Worm (Caenorhabditis elegans) whole organism, L2 larva: ENCODE measurements around the gene aaim-1.
A peak's percentile ranks its signal among the peaks of the same experiment; 100 is the strongest.

ENCODE experiments used
- C34F6.9 ChIP-seq: fragments of 150-350 bp; optimal IDR thresholded peaks from 2 replicates; lab custom pipeline; 2014; ENCODE audit warnings: missing biosample characterization, missing genetic modification characterization
- F13H6.1 ChIP-seq: sonication (generic microtip); optimal IDR thresholded peaks from 2 replicates; lab custom pipeline; 2016; ENCODE audit warnings: missing genetic modification characterization, missing compliant biosample characterization
- Y55F3AM.14 ChIP-seq: fragments of 200-800 bp; sonication (Bioruptor generic); optimal IDR thresholded peaks from 2 replicates; lab custom pipeline; 2018; ENCODE audit warnings: mild to moderate bottlenecking, missing genetic modification characterization, missing compliant biosample characterization
- alr-1 ChIP-seq: fragments of 150-350 bp; optimal IDR thresholded peaks from 2 replicates; lab custom pipeline; 2014; ENCODE audit warnings: missing biosample characterization, missing genetic modification characterization
- blmp-1 ChIP-seq: sonication (generic microtip); optimal IDR thresholded peaks from 2 replicates; lab custom pipeline; 2017; ENCODE audit warnings: missing genetic modification characterization, mild to moderate bottlenecking, missing compliant biosample characterization, antibody characterized with exemption, moderate library complexity; ENCODE audit not compliant: insufficient read depth
- ceh-82 ChIP-seq: fragments of 150-350 bp; optimal IDR thresholded peaks from 2 replicates; lab custom pipeline; 2014; ENCODE audit warnings: missing biosample characterization, missing genetic modification characterization
- crh-2 ChIP-seq: sonication (generic microtip); optimal IDR thresholded peaks from 2 replicates; lab custom pipeline; 2017; ENCODE audit warnings: missing biosample characterization, missing genetic modification characterization
- dmd-4 ChIP-seq: sonication (generic microtip); optimal IDR thresholded peaks from 2 replicates; lab custom pipeline; 2017; ENCODE audit warnings: missing biosample characterization, missing genetic modification characterization
- egl-27 ChIP-seq: sonication (generic microtip); optimal IDR thresholded peaks from 3 replicates; lab custom pipeline; 2017; ENCODE audit warnings: missing biosample characterization, missing genetic modification reagents, missing genetic modification characterization
- fos-1 ChIP-seq: fragments of 150-350 bp; optimal IDR thresholded peaks from 2 replicates; lab custom pipeline; 2014; ENCODE audit warnings: missing biosample characterization, missing genetic modification characterization
- gmeb-1 ChIP-seq: fragments of 150-350 bp; optimal IDR thresholded peaks from 2 replicates; lab custom pipeline; 2014; ENCODE audit warnings: missing biosample characterization, missing genetic modification characterization
- lin-39 ChIP-seq: fragments of 150-350 bp; optimal IDR thresholded peaks from 2 replicates; lab custom pipeline; 2014; ENCODE audit warnings: missing biosample characterization, missing genetic modification reagents, missing genetic modification characterization
- lsy-2 ChIP-seq, 2 experiments: fragments of 150-350 bp in 1 of 2; sonication (generic microtip) in 1 of 2; optimal IDR thresholded peaks; 2 replicates each; lab custom pipeline; 2014 to 2017; ENCODE audit warnings: missing biosample characterization in 2 of 2, missing genetic modification characterization in 2 of 2
- mab-5 ChIP-seq: fragments of 150-350 bp; optimal IDR thresholded peaks from 2 replicates; lab custom pipeline; 2014; ENCODE audit warnings: missing biosample characterization, missing genetic modification characterization
- mbf-1 ChIP-seq: sonication (generic microtip); optimal IDR thresholded peaks from 2 replicates; lab custom pipeline; 2017; ENCODE audit warnings: missing biosample characterization, missing genetic modification characterization
- mdl-1 ChIP-seq, 2 experiments: fragments of 150-350 bp in 1 of 2; sonication (generic microtip) in 1 of 2; optimal IDR thresholded peaks; 2 replicates each; lab custom pipeline; 2017; ENCODE audit warnings: missing biosample characterization in 2 of 2, missing genetic modification characterization in 2 of 2
- nhr-10 ChIP-seq: sonication (generic microtip); optimal IDR thresholded peaks from 2 replicates; lab custom pipeline; 2017; ENCODE audit warnings: missing biosample characterization, missing genetic modification characterization
- nhr-11 ChIP-seq: fragments of 150-350 bp; optimal IDR thresholded peaks from 2 replicates; lab custom pipeline; 2014; ENCODE audit warnings: missing biosample characterization, missing genetic modification characterization
- nhr-12 ChIP-seq: fragments of 150-350 bp; optimal IDR thresholded peaks from 2 replicates; lab custom pipeline; 2014; ENCODE audit warnings: missing biosample characterization, missing genetic modification characterization
- nhr-129 ChIP-seq: fragments of 150-350 bp; optimal IDR thresholded peaks from 2 replicates; lab custom pipeline; 2014; ENCODE audit warnings: missing biosample characterization, missing genetic modification characterization
- nhr-23 ChIP-seq: fragments of 150-350 bp; optimal IDR thresholded peaks from 2 replicates; lab custom pipeline; 2014; ENCODE audit warnings: missing biosample characterization, missing genetic modification reagents, missing genetic modification characterization
- nhr-237 ChIP-seq: fragments of 150-350 bp; optimal IDR thresholded peaks from 2 replicates; lab custom pipeline; 2014; ENCODE audit warnings: missing biosample characterization, missing genetic modification characterization
- nhr-25 ChIP-seq: fragments of 150-350 bp; sonication (generic microtip); optimal IDR thresholded peaks from 3 replicates; lab custom pipeline; 2014; ENCODE audit warnings: missing biosample characterization, missing genetic modification characterization
- nhr-6 ChIP-seq: fragments of 150-350 bp; optimal IDR thresholded peaks from 2 replicates; lab custom pipeline; 2014; ENCODE audit warnings: missing biosample characterization, missing genetic modification characterization
- nhr-77 ChIP-seq: fragments of 150-350 bp; optimal IDR thresholded peaks from 2 replicates; lab custom pipeline; 2014; ENCODE audit warnings: missing biosample characterization, missing genetic modification characterization
- peb-1 ChIP-seq: fragments of 150-350 bp; optimal IDR thresholded peaks from 2 replicates; lab custom pipeline; 2014; ENCODE audit warnings: missing biosample characterization, missing genetic modification characterization
- sma-3 ChIP-seq: sonication (generic microtip); optimal IDR thresholded peaks from 2 replicates; lab custom pipeline; 2016; ENCODE audit warnings: missing genetic modification reagents, missing genetic modification characterization, missing compliant biosample characterization
- sma-9 ChIP-seq, 2 experiments: fragments of 150-350 bp in 1 of 2; sonication (generic microtip) in 1 of 2; optimal IDR thresholded peaks; 2 replicates each; lab custom pipeline; 2014 to 2016; ENCODE audit warnings: missing genetic modification characterization in 2 of 2, mild to moderate bottlenecking in 1 of 2, missing biosample characterization in 1 of 2, missing compliant biosample characterization in 1 of 2, missing genetic modification reagents in 1 of 2, moderate library complexity in 1 of 2
- snpc-4 ChIP-seq: fragments of 150-350 bp; optimal IDR thresholded peaks from 2 replicates; lab custom pipeline; 2014; ENCODE audit warnings: missing biosample characterization, missing genetic modification characterization
- unc-39 ChIP-seq: fragments of 150-350 bp; optimal IDR thresholded peaks from 2 replicates; lab custom pipeline; 2014; ENCODE audit warnings: missing biosample characterization, missing genetic modification characterization
- unc-55 ChIP-seq: fragments of 150-350 bp; sonication (generic microtip); optimal IDR thresholded peaks from 3 replicates; lab custom pipeline; 2014; ENCODE audit warnings: missing biosample characterization, missing genetic modification reagents, missing genetic modification characterization
- unc-62 ChIP-seq: fragments of 150-350 bp; optimal IDR thresholded peaks from 2 replicates; lab custom pipeline; 2014; ENCODE audit warnings: missing biosample characterization, missing genetic modification reagents, missing genetic modification characterization
- ztf-4 ChIP-seq: fragments of 150-350 bp; optimal IDR thresholded peaks from 2 replicates; lab custom pipeline; 2014; ENCODE audit warnings: missing biosample characterization, missing genetic modification characterization

The aaim-1 gene

ce11 chrX:6569624-6570023 is 7.4 kb upstream of the aaim-1 start, which contains the start of gene dop-3:
Gene dop-3 (minus strand): TSS chrX:6569724.
- TF ChIP-seq dmd-4 (tag; lab: Kevin White, UChicago) (no peak), nhr-25 (tag; lab: Kevin White, UChicago) (no peak), nhr-237 (tag; lab: Kevin White, UChicago) (no peak), nhr-77 (no peak)

DNA sequence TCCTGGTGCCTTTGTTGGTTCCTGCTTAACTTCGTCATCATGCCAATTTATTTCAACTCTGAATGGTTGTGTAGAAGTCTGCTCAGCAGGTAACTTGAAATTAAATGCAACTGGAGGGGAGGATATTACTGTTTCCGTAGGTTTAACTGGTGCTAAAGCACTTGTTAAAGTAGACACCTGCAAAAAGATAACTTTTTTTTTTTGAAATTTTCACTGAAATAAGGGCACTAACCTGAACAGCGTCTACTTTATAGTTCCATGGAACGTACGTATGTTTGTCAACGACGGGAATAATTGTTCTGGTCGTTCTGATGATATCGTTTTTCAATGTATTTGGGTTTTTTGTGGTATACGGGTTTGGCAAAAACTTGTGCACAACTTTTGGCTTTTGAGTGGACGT is 1.7 kb downstream of the aaim-1 start:
- no peak for TF ChIP-seq gmeb-1
- no peak for TF ChIP-seq unc-62 (GFP tag; lab: Kevin White, UChicago)
- TF ChIP-seq sma-3 (GFP tag; lab: Kevin White, UChicago), result no peak
- TF ChIP-seq egl-27, result no peak
- TF ChIP-seq nhr-12 (tag; lab: Kevin White, UChicago), result no peak
- TF ChIP-seq, all 48 proteins: peak for 0

- no peak for TF ChIP-seq gmeb-1
- TF ChIP-seq peb-1 (tag; lab: Kevin White, UChicago), result no peak
- TF ChIP-seq nhr-129 (tag; lab: Kevin White, UChicago), result no peak
These were observed 8.6 kb downstream of the aaim-1 start for ce11 chrX:6553634-6554033.

ce11 chrX:6552806-6553337 is 9.4 kb downstream of the aaim-1 start, which contains the start of gene svh-2:
Gene svh-2 (plus strand): TSS chrX:6553287.
- peak; percentile 22 for TF ChIP-seq C34F6.9 (tag; lab: Kevin White, UChicago)
- no peak for TF ChIP-seq snpc-4
- no peak for TF ChIP-seq nhr-237 (tag; lab: Kevin White, UChicago)
- no peak for TF ChIP-seq nhr-11 (tag; lab: Kevin White, UChicago)
- peak; percentile 5 for TF ChIP-seq nhr-129 (tag; lab: Kevin White, UChicago)
- peak; percentile 11 for TF ChIP-seq unc-55
- TF ChIP-seq mdl-1 (tag; optimal IDR thresholded peaks at IDR 0.05; lab: Kevin White, UChicago), result no peak
- TF ChIP-seq nhr-25 (tag; lab: Kevin White, UChicago), result no peak
- TF ChIP-seq nhr-6 (tag; lab: Kevin White, UChicago), result no peak
- TF ChIP-seq crh-2, result no peak
- TF ChIP-seq nhr-10 (tag; lab: Kevin White, UChicago), result no peak
- no peak for TF ChIP-seq alr-1 (tag; lab: Kevin White, UChicago)
- TF ChIP-seq mbf-1, result no peak
- no peak for TF ChIP-seq ztf-4 (tag; lab: Kevin White, UChicago)
- TF ChIP-seq blmp-1, result no peak
- TF ChIP-seq, all 48 proteins: peak for 3

DNA sequence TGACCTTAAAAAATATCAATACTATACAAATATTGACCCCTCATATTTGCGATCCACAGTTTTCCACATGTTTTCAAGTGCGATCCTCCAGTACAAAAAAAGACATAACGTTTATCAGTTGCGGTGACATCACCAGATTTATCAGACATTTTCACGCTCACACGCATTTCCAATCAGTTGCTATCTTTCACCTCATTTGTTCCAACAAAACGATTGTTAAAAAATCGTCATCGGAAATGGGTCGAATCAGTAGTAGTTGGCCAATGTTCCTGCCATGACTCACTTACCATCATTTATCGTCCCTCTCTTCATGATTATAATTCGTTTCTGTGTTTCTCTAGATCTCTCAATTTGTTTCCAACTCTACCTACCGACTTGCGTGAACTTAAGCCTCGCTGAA is 10.5 kb downstream of the aaim-1 start:
- TF ChIP-seq nhr-237 (tag; lab: Kevin White, UChicago) (no peak), Y55F3AM.14 (GFP tag; lab: Kevin White, UChicago) (no peak), F13H6.1 (tag; lab: Kevin White, UChicago) (no peak), nhr-129 (tag; lab: Kevin White, UChicago) (peak; percentile 3), nhr-23 (tag; lab: Kevin White, UChicago) (no peak), lsy-2 (tag; optimal IDR thresholded peaks at IDR 0.05; lab: Kevin White, UChicago) (no peak), lin-39 (tag; lab: Kevin White, UChicago) (no peak), dmd-4 (tag; lab: Kevin White, UChicago) (no peak), fos-1 (peak; percentile 81), sma-9 (GFP tag; optimal IDR thresholded peaks at IDR 0.05; lab: Kevin White, UChicago) (peak; percentile 57), sma-9 (tag; optimal IDR thresholded peaks at IDR 0.05; lab: Kevin White, UChicago) (no peak), unc-62 (GFP tag; lab: Kevin White, UChicago) (no peak), nhr-77 (no peak), egl-27 (no peak), unc-39 (no peak), mbf-1 (no peak), nhr-25 (tag; lab: Kevin White, UChicago) (no peak), sma-3 (GFP tag; lab: Kevin White, UChicago) (peak; percentile 39), nhr-6 (tag; lab: Kevin White, UChicago) (no peak), nhr-11 (tag; lab: Kevin White, UChicago) (no peak), crh-2 (peak; percentile 41), unc-55 (no peak), ceh-82 (tag; lab: Kevin White, UChicago) (no peak), mab-5 (tag; lab: Kevin White, UChicago) (no peak)
